Worm (Caenorhabditis elegans) whole organism, late embryonic: ENCODE measurements around the gene srd-49.

Source experiments
- ets-4 ChIP-seq: sonication (generic microtip); optimal IDR thresholded peaks from 2 replicates; lab custom pipeline; 2016; ENCODE audit warnings: missing genetic modification characterization, missing compliant biosample characterization
- hlh-13 ChIP-seq: fragments of 200-800 bp; sonication (Bioruptor generic); optimal IDR thresholded peaks from 2 replicates; lab custom pipeline; 2018; ENCODE audit warnings: mild to moderate bottlenecking, missing genetic modification characterization, missing compliant biosample characterization
- nfya-1 ChIP-seq: sonication (generic microtip); optimal IDR thresholded peaks from 2 replicates; lab custom pipeline; 2017; ENCODE audit warnings: missing genetic modification characterization, mild to moderate bottlenecking, missing compliant biosample characterization, antibody characterized with exemption, moderate library complexity
- pax-1 ChIP-seq: fragments of 150-350 bp; optimal IDR thresholded peaks from 2 replicates; lab custom pipeline; 2014; ENCODE audit warnings: missing biosample characterization, missing genetic modification characterization
- pqm-1 ChIP-seq: sonication (generic microtip); optimal IDR thresholded peaks from 2 replicates; lab custom pipeline; 2016; ENCODE audit warnings: missing genetic modification characterization, missing compliant biosample characterization
- sdc-2 ChIP-seq: sonication (generic microtip); optimal IDR thresholded peaks from 2 replicates; lab custom pipeline; 2016; ENCODE audit warnings: missing genotype, missing genetic modification characterization, missing compliant biosample characterization
- sox-4 ChIP-seq: sonication (generic microtip); optimal IDR thresholded peaks from 2 replicates; lab custom pipeline; 2017; ENCODE audit warnings: mild to moderate bottlenecking, missing genetic modification characterization, inconsistent platforms, missing compliant biosample characterization
- ttx-3 ChIP-seq: sonication (generic microtip); optimal IDR thresholded peaks from 2 replicates; lab custom pipeline; 2016; ENCODE audit warnings: missing genetic modification reagents, missing genetic modification characterization, missing compliant biosample characterization

ce11 chrV:10145653-10146052, 51.2 kb downstream of the srd-49 start, which contains the start of gene C51E3.9:
- TF ChIP-seq nfya-1 (tag; lab: Kevin White, UChicago), result no peak
- TF ChIP-seq pqm-1 (tag; lab: Kevin White, UChicago), result no peak
- no peak for TF ChIP-seq ttx-3
- no peak for TF ChIP-seq sox-4 (tag; lab: Kevin White, UChicago)
- TF ChIP-seq pax-1 (tag; lab: Kevin White, UChicago), result no peak
- TF ChIP-seq ets-4 (tag; lab: Kevin White, UChicago), result no peak
- no peak for TF ChIP-seq hlh-13 (GFP tag; lab: Kevin White, UChicago)
- no peak for TF ChIP-seq sdc-2
